Fruit fly (Drosophila melanogaster): ENCODE measurements around the gene CG42613.
A peak's percentile ranks its signal among the peaks of the same experiment; 100 is the strongest.

CG42613 gene

DNA sequence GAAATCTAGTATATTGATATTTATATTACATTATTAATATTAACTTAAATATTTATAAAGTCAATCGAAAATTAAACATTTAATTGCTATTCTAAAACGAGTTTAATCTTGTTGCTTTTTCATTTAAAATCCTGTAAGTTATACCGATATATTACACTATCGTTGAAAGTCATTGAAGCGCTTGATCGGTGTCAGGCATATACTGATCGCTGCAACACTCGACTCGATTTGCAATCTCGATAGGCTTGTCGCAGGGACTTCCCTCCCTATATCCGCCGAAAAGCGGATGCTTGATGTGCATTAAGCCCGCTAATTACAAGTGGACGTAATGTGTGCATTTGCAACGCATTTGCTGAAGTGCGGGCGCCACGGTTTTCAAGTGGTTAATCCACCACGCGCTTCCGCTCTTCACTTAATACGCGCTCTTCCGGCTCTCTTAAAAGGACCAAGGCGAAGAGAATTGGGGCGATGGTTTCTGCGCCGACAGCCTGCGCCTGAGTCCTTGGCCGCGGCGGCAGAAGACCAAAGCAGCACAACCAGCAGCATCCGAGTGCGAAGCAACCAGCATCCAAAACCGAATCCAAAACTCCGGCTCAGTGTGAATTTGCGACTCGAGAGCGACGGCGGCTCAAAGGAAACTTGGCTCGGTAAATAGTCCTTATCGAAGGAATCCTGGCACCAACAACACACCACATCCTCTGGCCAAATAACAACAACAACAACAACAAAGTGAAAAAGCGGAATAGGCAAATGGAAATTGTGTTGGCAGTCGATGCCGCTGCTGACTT lies at the start of gene CG42613:
CG42613 (plus strand) TSS at position 279 of the 788 bp plus-strand sequence.
- no peak for TF ChIP-seq pan (optimal IDR thresholded peaks at IDR 0.05)
- TF ChIP-seq Myc (optimal IDR thresholded peaks at IDR 0.05), result no peak
- peak in 1 of 2 experiments; percentile 22 for TF ChIP-seq foxo (GFP tag; optimal IDR thresholded peaks at IDR 0.05)
- no peak for TF ChIP-seq Abd-B (GFP tag; optimal IDR thresholded peaks at IDR 0.05)
- no peak for TF ChIP-seq Mio (GFP tag; optimal IDR thresholded peaks at IDR 0.05)
- TF ChIP-seq HLH106 (tag; optimal IDR thresholded peaks at IDR 0.05), result peak; percentile 20
- no peak for TF ChIP-seq Hnf4 (GFP tag; optimal IDR thresholded peaks at IDR 0.05)
- TF ChIP-seq tai (GFP tag; optimal IDR thresholded peaks at IDR 0.05), result no peak
- TF ChIP-seq lola (GFP tag; optimal IDR thresholded peaks at IDR 0.05), result no peak
- TF ChIP-seq sv (GFP tag; optimal IDR thresholded peaks at IDR 0.05), result peak; percentile 45
- no peak for TF ChIP-seq Sp1 (GFP tag; optimal IDR thresholded peaks at IDR 0.05)
- TF ChIP-seq Vsx2 (GFP tag; optimal IDR thresholded peaks at IDR 0.05; ENCODE audit: partially characterized antibody), result no peak
- peak; percentile 18 for TF ChIP-seq h (GFP tag; optimal IDR thresholded peaks at IDR 0.05)
- TF ChIP-seq GATAd (GFP tag; optimal IDR thresholded peaks at IDR 0.05), result no peak
- TF ChIP-seq dsf (GFP tag; optimal IDR thresholded peaks at IDR 0.05; ENCODE audit: borderline replicate concordance), result no peak
- TF ChIP-seq Jra (GFP tag; optimal IDR thresholded peaks at IDR 0.05), result no peak
- no peak for TF ChIP-seq Rel (GFP tag; optimal IDR thresholded peaks at IDR 0.05)
- TF ChIP-seq Rel (tag; optimal IDR thresholded peaks at IDR 0.05), result no peak
- no peak for TF ChIP-seq brk (GFP tag; optimal IDR thresholded peaks at IDR 0.05)
- no peak for TF ChIP-seq OdsH (GFP tag; optimal IDR thresholded peaks at IDR 0.05)
- TF ChIP-seq sage (GFP tag; optimal IDR thresholded peaks at IDR 0.05), result no peak
- TF ChIP-seq Hr83 (GFP tag; optimal IDR thresholded peaks at IDR 0.05; ENCODE audit: poor library complexity, severe bottlenecking), result no peak
- peak; percentile 44 for TF ChIP-seq Dif (GFP tag; optimal IDR thresholded peaks at IDR 0.05; ENCODE audit: partially characterized antibody)
- no peak for TF ChIP-seq ey (GFP tag; optimal IDR thresholded peaks at IDR 0.05)
- TF ChIP-seq psq (GFP tag; optimal IDR thresholded peaks at IDR 0.05), result peak; percentile 10
- TF ChIP-seq dmrt93B (GFP tag; optimal IDR thresholded peaks at IDR 0.05), result peak; percentile 51
- no peak for TF ChIP-seq CG32264 (GFP tag; optimal IDR thresholded peaks at IDR 0.05)
- peak; percentile 32 for TF ChIP-seq br (GFP tag; optimal IDR thresholded peaks at IDR 0.05)
- peak; percentile 63 for TF ChIP-seq rgr (GFP tag; optimal IDR thresholded peaks at IDR 0.05)
- no peak for TF ChIP-seq usp (GFP tag; optimal IDR thresholded peaks at IDR 0.05)
- TF ChIP-seq N (GFP tag; optimal IDR thresholded peaks at IDR 0.05), result no peak
- no peak for TF ChIP-seq CrebA (GFP tag; optimal IDR thresholded peaks at IDR 0.05; ENCODE audit: borderline replicate concordance)
- TF ChIP-seq Dfd (GFP tag; optimal IDR thresholded peaks at IDR 0.05), result no peak
- peak; percentile 40 for TF ChIP-seq CG9705 (GFP tag; optimal IDR thresholded peaks at IDR 0.05)
- TF ChIP-seq woc (GFP tag; optimal IDR thresholded peaks at IDR 0.05), result no peak
- no peak for TF ChIP-seq fru (GFP tag; optimal IDR thresholded peaks at IDR 0.05)
- TF ChIP-seq Hr78 (GFP tag; optimal IDR thresholded peaks at IDR 0.05), result no peak
- no peak for TF ChIP-seq jim (GFP tag; optimal IDR thresholded peaks at IDR 0.05)
- no peak for TF ChIP-seq dl (GFP tag; optimal IDR thresholded peaks at IDR 0.05; ENCODE audit: insufficient read depth in 1 of 2, partially characterized antibody in 2 of 2)

DNA sequence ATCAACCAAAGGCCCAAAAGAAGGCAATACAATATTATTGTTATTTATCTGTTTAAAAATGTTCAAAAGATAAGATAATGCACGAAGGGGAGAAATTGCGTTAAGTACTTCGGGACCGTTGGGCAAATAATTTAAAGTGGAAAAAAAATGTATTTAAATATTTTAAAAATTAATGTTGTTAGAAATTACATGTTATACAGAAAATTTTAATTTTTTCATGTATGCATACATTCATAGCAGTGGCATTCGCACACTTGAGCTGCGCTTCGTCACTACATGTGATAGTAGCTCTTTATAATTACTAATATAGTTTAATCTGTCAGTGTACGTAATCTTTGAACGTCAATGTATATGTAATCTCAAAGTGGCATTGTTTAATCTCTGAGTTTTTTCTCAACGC lies 33.8 kb upstream of the CG42613 start:
- TF ChIP-seq Vsx2 (GFP tag; optimal IDR thresholded peaks at IDR 0.05; ENCODE audit: partially characterized antibody) (no peak), CG9705 (GFP tag; optimal IDR thresholded peaks at IDR 0.05) (no peak), ey (GFP tag; optimal IDR thresholded peaks at IDR 0.05) (no peak), Mio (GFP tag; optimal IDR thresholded peaks at IDR 0.05) (no peak), dsf (GFP tag; optimal IDR thresholded peaks at IDR 0.05; ENCODE audit: borderline replicate concordance) (no peak), Rel (GFP tag; optimal IDR thresholded peaks at IDR 0.05) (no peak), Rel (tag; optimal IDR thresholded peaks at IDR 0.05) (peak; percentile 32), h (GFP tag; optimal IDR thresholded peaks at IDR 0.05) (peak; percentile 45), Myc (optimal IDR thresholded peaks at IDR 0.05) (no peak), HLH106 (tag; optimal IDR thresholded peaks at IDR 0.05) (peak; percentile 75), foxo (GFP tag; optimal IDR thresholded peaks at IDR 0.05) (peak in 1 of 2 experiments; percentile 39), woc (GFP tag; optimal IDR thresholded peaks at IDR 0.05) (no peak)

Measured in whole organism, wandering third instar larva.